Fruit fly (Drosophila melanogaster) S2 (cell line): Measurements from ENCODE around the gene Spg7.

Source experiments
- CG8478 ChIP-seq: fragments of >200 bp; optimal IDR thresholded peaks from 2 replicates; lab custom pipeline; 2018
- CTCF ChIP-seq, 2 experiments: fragments of >200 bp; optimal IDR thresholded peaks; 2 replicates each; lab custom pipeline; 2018

Gene Spg7

DNA sequence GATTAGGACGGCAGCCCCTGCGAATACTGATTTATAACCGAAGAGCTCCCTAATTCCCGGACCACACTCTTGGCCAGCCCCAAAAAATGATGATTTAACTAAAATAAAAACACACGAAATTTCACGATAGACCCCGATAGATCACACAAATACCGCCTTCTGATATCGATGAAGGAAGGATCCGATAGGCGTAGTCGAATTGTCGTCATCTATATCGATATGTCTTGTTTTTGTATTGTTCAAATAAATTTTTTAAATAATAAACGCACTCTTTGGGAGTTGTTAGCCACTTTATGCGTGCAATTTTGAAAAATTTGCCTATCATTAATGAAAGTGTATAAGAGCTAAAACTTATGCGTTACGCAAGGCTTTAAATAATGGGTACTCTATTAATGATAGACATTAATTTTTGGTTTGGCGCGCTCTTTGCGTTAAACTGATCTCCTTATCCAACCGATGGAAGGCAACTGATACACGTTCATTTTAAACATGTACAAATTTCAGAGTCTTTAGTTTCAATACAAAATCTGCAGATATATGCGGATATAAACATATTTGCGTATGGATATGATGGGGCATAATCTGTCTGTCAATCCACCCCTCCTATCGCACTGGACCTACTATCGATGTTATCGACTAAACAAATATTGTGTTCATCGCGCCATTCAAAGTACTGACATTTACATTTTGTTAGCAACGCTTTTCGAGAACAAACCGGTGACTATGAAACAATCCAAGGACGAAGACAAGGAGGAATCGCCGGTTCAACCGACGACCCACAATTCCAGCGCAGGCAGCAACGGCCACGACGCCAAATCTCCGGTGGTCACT is at the start of gene Spg7, which contains the start of gene Lint-O:
Gene Spg7, minus strand, starts transcription at position 148 of the 831 bp plus-strand sequence.
Gene Lint-O, plus strand, starts transcription at position 638 of the 831 bp plus-strand sequence.
- no peak for TF ChIP-seq CTCF (optimal IDR thresholded peaks at IDR 0.05; lab: Kevin White, UChicago)
- no peak for TF ChIP-seq CG8478 (lab: Kevin White, UChicago)

dm6 chrX:2744042-2744441 is 46.0 kb upstream of the Spg7 start, which contains the start of gene Syx4:
Gene Syx4, minus strand, starts transcription at chrX:2744076.
- no peak for TF ChIP-seq CTCF (optimal IDR thresholded peaks at IDR 0.05; lab: Kevin White, UChicago)
- no peak for TF ChIP-seq CG8478 (lab: Kevin White, UChicago)

DNA sequence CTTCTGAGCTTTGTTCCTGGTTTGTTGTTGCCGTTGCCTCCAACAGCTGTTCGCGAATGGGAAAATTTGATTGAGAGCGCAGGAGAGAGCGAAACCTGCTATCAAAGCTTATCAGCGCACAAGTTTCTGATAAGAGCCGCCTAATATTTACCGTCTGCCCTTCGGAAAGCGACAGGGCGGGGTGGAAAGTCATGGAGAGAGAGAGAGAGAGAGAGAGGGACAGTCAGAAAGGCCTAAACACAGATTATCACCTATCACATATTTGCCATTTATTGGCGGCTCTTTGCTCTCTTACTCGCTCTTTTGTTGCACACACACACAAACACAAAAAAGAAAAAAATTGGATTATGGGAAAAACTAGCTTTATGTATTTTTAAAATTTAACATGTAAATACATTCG is 45.6 kb upstream of the Spg7 start:
- TF ChIP-seq CTCF (optimal IDR thresholded peaks at IDR 0.05; lab: Kevin White, UChicago), result no peak
- TF ChIP-seq CG8478 (lab: Kevin White, UChicago), result no peak

dm6 chrX:2743020-2743419 is 45.0 kb upstream of the Spg7 start:
- TF ChIP-seq CG8478 (lab: Kevin White, UChicago) (no peak), CTCF (optimal IDR thresholded peaks at IDR 0.05; lab: Kevin White, UChicago) (no peak)

DNA sequence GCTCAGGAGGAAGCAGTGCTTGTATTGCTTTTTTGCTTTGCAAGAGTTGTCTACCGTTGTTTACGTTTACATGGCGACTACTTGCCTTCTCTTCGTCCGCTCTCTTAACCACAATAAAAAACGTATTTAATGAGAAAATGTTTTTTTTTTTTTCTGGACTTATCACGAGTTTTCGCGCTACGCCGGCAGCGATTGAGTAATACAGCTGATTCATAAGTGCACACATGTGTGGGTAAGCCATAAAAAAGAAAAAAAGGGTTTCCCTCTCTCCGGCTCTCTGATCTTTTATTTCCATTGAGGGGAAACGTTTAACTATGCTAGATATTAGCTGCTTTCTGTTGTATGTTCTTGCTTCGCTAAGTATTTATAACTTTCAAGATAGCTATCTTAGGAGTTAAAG is 44.1 kb upstream of the Spg7 start:
- TF ChIP-seq CTCF (optimal IDR thresholded peaks at IDR 0.05; lab: Kevin White, UChicago), result no peak
- TF ChIP-seq CG8478 (lab: Kevin White, UChicago), result no peak

DNA sequence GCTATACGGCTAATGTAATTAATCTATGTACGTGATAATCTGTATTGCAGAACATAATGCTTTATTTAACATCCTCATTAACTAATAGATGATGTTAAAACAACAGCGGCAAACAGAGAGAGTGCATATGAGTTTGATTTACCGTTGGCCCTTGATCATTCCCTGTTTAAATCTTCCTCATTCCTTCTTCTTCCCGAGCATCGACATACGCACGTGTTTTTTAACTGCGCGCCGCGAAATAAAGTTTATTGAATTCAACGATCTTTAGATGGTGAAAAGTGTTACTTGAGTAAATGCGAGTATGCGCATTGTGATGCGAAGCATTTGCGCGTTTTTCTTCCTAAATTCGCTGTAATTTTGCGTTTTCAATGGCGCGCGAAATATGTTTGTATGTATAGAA is 42.1 kb upstream of the Spg7 start, which contains the start of gene kirre:
Gene kirre, plus strand, starts transcription at position 301 of the 400 bp plus-strand sequence.
- TF ChIP-seq CTCF (optimal IDR thresholded peaks at IDR 0.05; lab: Kevin White, UChicago) (no peak), CG8478 (lab: Kevin White, UChicago) (no peak)

- TF ChIP-seq CG8478 (lab: Kevin White, UChicago), result no peak
- peak in 1 of 2 experiments; percentile 27 for TF ChIP-seq CTCF (optimal IDR thresholded peaks at IDR 0.05; lab: Kevin White, UChicago)
Observed at dm6 chrX:2738663-2739062, 40.7 kb upstream of the Spg7 start, which contains the start of gene crm. Gene crm, minus strand, starts transcription at chrX:2738773.

DNA sequence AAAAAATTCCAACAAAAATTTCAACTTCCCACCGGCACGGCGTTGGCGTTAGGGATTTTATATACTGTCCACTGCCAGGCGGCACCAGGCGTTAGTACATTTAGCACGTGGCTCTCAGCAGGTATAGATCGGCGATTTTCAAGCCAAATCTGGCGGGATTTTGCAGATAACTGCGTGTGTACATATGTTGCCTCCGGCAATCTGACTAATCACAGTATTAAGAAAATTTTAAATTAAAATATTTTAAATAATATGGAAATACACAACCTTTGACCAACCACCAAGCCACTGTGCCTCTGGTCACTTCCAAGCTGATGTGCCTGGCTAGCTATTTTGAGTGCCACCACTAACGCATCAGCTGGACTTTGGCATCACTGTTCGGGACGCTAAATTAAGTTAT is 34.1 kb upstream of the Spg7 start, which contains the start of the genes ttm50 and CG2712:
Gene ttm50, minus strand, starts transcription at position 64 of the 400 bp plus-strand sequence.
Gene CG2712, plus strand, starts transcription at position 343 of the 400 bp plus-strand sequence.
- no peak for TF ChIP-seq CTCF (optimal IDR thresholded peaks at IDR 0.05; lab: Kevin White, UChicago)
- no peak for TF ChIP-seq CG8478 (lab: Kevin White, UChicago)

dm6 chrX:2727506-2727905 is 29.5 kb upstream of the Spg7 start, which contains the start of gene dwg:
Gene dwg, plus strand, starts transcription at chrX:2727698.
- TF ChIP-seq CG8478 (lab: Kevin White, UChicago), result no peak
- TF ChIP-seq CTCF (optimal IDR thresholded peaks at IDR 0.05; lab: Kevin White, UChicago), result no peak

- TF ChIP-seq CTCF (optimal IDR thresholded peaks at IDR 0.05; lab: Kevin White, UChicago), result no peak
- no peak for TF ChIP-seq CG8478 (lab: Kevin White, UChicago)
Observed at dm6 chrX:2726420-2726819, 28.4 kb upstream of the Spg7 start, which contains the start of gene vilya. Gene vilya, plus strand, starts transcription at chrX:2726678.

- TF ChIP-seq CG8478 (lab: Kevin White, UChicago) (no peak), CTCF (optimal IDR thresholded peaks at IDR 0.05; lab: Kevin White, UChicago) (no peak)
Observed at dm6 chrX:2720122-2720521, 22.1 kb upstream of the Spg7 start, which contains the start of gene CG2701. Gene CG2701, minus strand, starts transcription at chrX:2720327.

DNA sequence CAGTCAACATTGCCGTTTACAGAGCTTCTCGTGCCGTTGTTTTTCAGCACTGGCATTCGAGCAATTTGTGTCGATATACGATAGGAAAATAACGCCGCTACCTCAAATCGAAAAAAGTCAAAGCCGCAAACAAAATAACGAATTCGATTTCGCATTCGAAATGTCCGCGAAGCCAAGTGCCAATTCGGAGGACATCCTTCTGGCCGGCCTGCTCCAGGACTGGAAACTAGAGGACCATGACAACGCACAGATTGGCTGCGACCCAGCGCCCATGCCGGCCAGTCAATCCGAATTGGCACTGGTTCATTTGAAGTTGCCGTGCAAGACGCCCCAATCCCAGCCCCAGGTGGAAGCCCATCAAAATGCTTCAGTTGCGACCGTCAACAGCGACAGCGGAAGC is 16.7 kb upstream of the Spg7 start:
- TF ChIP-seq CTCF (optimal IDR thresholded peaks at IDR 0.05; lab: Kevin White, UChicago), result no peak
- no peak for TF ChIP-seq CG8478 (lab: Kevin White, UChicago)

dm6 chrX:2713776-2714175 is 15.8 kb upstream of the Spg7 start, which contains the start of the genes CG2685 and CG2694:
Gene CG2685, minus strand, starts transcription at chrX:2713960.
Gene CG2694, plus strand, starts transcription at chrX:2714079.
- TF ChIP-seq CG8478 (lab: Kevin White, UChicago), result no peak
- TF ChIP-seq CTCF (optimal IDR thresholded peaks at IDR 0.05; lab: Kevin White, UChicago), result no peak

DNA sequence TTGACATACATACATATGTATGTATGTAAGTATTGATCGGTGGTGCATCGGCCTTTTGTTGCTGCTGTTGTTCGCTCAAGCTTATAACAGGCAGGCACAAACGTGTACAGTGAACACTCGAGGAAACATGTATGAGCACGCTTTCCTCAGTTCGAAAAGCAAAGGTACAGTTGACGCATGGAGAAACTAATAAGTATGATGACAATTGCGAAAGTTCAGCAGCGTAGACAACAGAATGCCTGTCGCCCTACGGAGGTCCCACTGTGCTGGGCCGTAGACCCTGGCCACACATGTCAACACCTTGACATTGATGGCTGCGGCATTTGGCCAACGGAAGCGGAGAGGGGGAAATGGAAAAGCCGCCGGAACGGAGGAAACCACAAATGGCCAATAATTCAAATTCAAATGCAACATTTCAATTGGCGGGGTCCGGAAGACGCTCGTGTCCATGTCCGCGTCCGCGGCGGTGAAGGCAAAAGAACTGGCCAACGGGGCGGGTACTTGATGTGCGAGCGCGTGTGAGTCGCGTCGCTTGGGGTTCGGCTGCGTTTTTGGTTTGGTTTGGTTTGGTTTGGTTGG is 10.2 kb upstream of the Spg7 start, which contains the start of gene CG2681:
Gene CG2681, plus strand, starts transcription at position 529 of the 579 bp plus-strand sequence.
- TF ChIP-seq CG8478 (lab: Kevin White, UChicago), result no peak
- TF ChIP-seq CTCF (optimal IDR thresholded peaks at IDR 0.05; lab: Kevin White, UChicago), result no peak
